Worm (Caenorhabditis elegans) whole organism, L1 larva: Measurements from ENCODE around the gene T01B7.5.
A peak's percentile ranks its signal among the peaks of the same experiment; 100 is the strongest.

Source experiments
- F16B12.6 ChIP-seq: fragments of 150-350 bp; optimal IDR thresholded peaks from 2 replicates; lab custom pipeline; 2014; ENCODE audit warnings: missing biosample characterization, missing genetic modification characterization
- aha-1 ChIP-seq: fragments of 150-350 bp; optimal IDR thresholded peaks from 2 replicates; lab custom pipeline; 2014; ENCODE audit warnings: missing biosample characterization, missing genetic modification characterization
- aly-2 ChIP-seq: fragments of 150-350 bp; optimal IDR thresholded peaks from 2 replicates; lab custom pipeline; 2014; ENCODE audit warnings: missing biosample characterization, missing genetic modification characterization
- blmp-1 ChIP-seq: fragments of 150-350 bp; optimal IDR thresholded peaks from 2 replicates; lab custom pipeline; 2014; ENCODE audit warnings: missing biosample characterization, missing genetic modification characterization
- ceh-63 ChIP-seq: fragments of 200-800 bp; sonication (Bioruptor generic); optimal IDR thresholded peaks from 2 replicates; lab custom pipeline; 2018; ENCODE audit warnings: mild to moderate bottlenecking, missing genetic modification characterization, missing compliant biosample characterization
- ceh-8 ChIP-seq: fragments of 200-800 bp; sonication (Bioruptor generic); optimal IDR thresholded peaks from 2 replicates; lab custom pipeline; 2018; ENCODE audit warnings: mild to moderate bottlenecking, missing genetic modification characterization, moderate library complexity, missing compliant biosample characterization
- ceh-82 ChIP-seq, 3 experiments: fragments of 150-350 bp in 1 of 3; sonication (generic microtip) in 2 of 3; optimal IDR thresholded peaks; 2 replicates each; lab custom pipeline; 2014 to 2017; ENCODE audit warnings: missing biosample characterization in 3 of 3, missing genetic modification characterization in 3 of 3
- ceh-88 ChIP-seq: fragments of 200-800 bp; sonication (Bioruptor generic); IDR thresholded peaks from 2 replicates; pipeline ENCODE4 v1.3.6; 2022; ENCODE audit warnings: missing genetic modification characterization, missing compliant biosample characterization
- ces-1 ChIP-seq: fragments of 150-350 bp; optimal IDR thresholded peaks from 2 replicates; lab custom pipeline; 2014; ENCODE audit warnings: missing biosample characterization, missing genetic modification reagents, missing genetic modification characterization
- efl-1 ChIP-seq, 4 experiments: fragments of 150-350 bp; optimal IDR thresholded peaks in 3 of 4; peaks in 1 of 4; 1 replicate in 1 of 4; 2 replicates in 3 of 4; lab custom pipeline; 2014; ENCODE audit warnings: missing biosample characterization in 2 of 4, missing genetic modification characterization in 2 of 4, missing genetic modification reagents in 2 of 4
- efl-3 ChIP-seq: fragments of 200-800 bp; sonication (Bioruptor generic); optimal IDR thresholded peaks from 2 replicates; lab custom pipeline; 2018; ENCODE audit warnings: mild to moderate bottlenecking, missing genetic modification characterization, missing compliant biosample characterization
- fkh-8 ChIP-seq: sonication (generic microtip); optimal IDR thresholded peaks from 2 replicates; lab custom pipeline; 2016; ENCODE audit warnings: mild to moderate bottlenecking, missing genetic modification characterization, missing compliant biosample characterization
- grh-1 ChIP-seq: fragments of 200-800 bp; sonication (Bioruptor generic); IDR thresholded peaks from 2 replicates; pipeline ENCODE4 v1.3.6; 2022; ENCODE audit warnings: missing genetic modification reagents, missing genetic modification characterization, missing compliant biosample characterization
- hlh-4 ChIP-seq: sonication (generic microtip); optimal IDR thresholded peaks from 2 replicates; lab custom pipeline; 2016; ENCODE audit warnings: mild to moderate bottlenecking, missing genetic modification characterization, missing compliant biosample characterization
- irx-1 ChIP-seq: sonication (generic microtip); optimal IDR thresholded peaks from 2 replicates; lab custom pipeline; 2016; ENCODE audit warnings: missing genetic modification characterization, missing compliant biosample characterization
- jun-1 ChIP-seq: fragments of 150-350 bp; optimal IDR thresholded peaks from 2 replicates; lab custom pipeline; 2014; ENCODE audit warnings: missing biosample characterization, missing genetic modification reagents, missing genetic modification characterization
- lin-14 ChIP-seq: fragments of 200-800 bp; sonication (Bioruptor generic); optimal IDR thresholded peaks from 2 replicates; lab custom pipeline; 2018; ENCODE audit warnings: mild to moderate bottlenecking, missing genetic modification characterization, moderate library complexity, missing compliant biosample characterization
- lin-35 ChIP-seq, 2 experiments: fragments of 150-350 bp; optimal IDR thresholded peaks; 2 replicates each; lab custom pipeline; 2014; ENCODE audit warnings: missing biosample characterization in 2 of 2, missing genetic modification characterization in 2 of 2, missing genetic modification reagents in 2 of 2
- lin-39 ChIP-seq: fragments of 150-350 bp; optimal IDR thresholded peaks from 2 replicates; lab custom pipeline; 2014; ENCODE audit warnings: missing biosample characterization, missing genetic modification reagents, missing genetic modification characterization
- lsy-2 ChIP-seq, 2 experiments: fragments of 150-350 bp; optimal IDR thresholded peaks; 2 replicates each; lab custom pipeline; 2014; ENCODE audit warnings: missing biosample characterization in 2 of 2, missing genetic modification characterization in 2 of 2
- mef-2 ChIP-seq: fragments of 150-350 bp; optimal IDR thresholded peaks from 2 replicates; lab custom pipeline; 2014; ENCODE audit warnings: missing biosample characterization, missing genetic modification characterization
- nhr-11 ChIP-seq: fragments of 150-350 bp; optimal IDR thresholded peaks from 2 replicates; lab custom pipeline; 2014; ENCODE audit warnings: missing biosample characterization, missing genetic modification characterization
- nhr-76 ChIP-seq: sonication (generic microtip); optimal IDR thresholded peaks from 2 replicates; lab custom pipeline; 2017; ENCODE audit warnings: missing biosample characterization, missing genetic modification characterization
- nhr-77 ChIP-seq: fragments of 150-350 bp; optimal IDR thresholded peaks from 2 replicates; lab custom pipeline; 2014; ENCODE audit warnings: missing biosample characterization, missing genetic modification characterization
- nhr-85 ChIP-seq: sonication (generic microtip); peaks from one replicate; lab custom pipeline; 2016; ENCODE audit warnings: missing genetic modification characterization, inconsistent platforms, missing compliant biosample characterization
- pag-3 ChIP-seq: sonication (generic microtip); optimal IDR thresholded peaks from 2 replicates; lab custom pipeline; 2017; ENCODE audit warnings: missing genetic modification characterization, mild to moderate bottlenecking, missing compliant biosample characterization, antibody characterized with exemption, borderline replicate concordance; ENCODE audit not compliant: insufficient read depth
- pax-3 ChIP-seq: fragments of 200-800 bp; sonication (Bioruptor generic); optimal IDR thresholded peaks from 2 replicates; lab custom pipeline; 2018; ENCODE audit warnings: mild to moderate bottlenecking, missing genetic modification characterization, moderate library complexity, missing compliant biosample characterization
- skn-1 ChIP-seq: fragments of 150-350 bp; optimal IDR thresholded peaks from 2 replicates; lab custom pipeline; 2014; ENCODE audit warnings: missing biosample characterization, missing genetic modification characterization
- snpc-4 ChIP-seq: fragments of 150-350 bp; optimal IDR thresholded peaks from 2 replicates; lab custom pipeline; 2014; ENCODE audit warnings: missing biosample characterization, missing genetic modification characterization
- snu-23 ChIP-seq: sonication (generic microtip); optimal IDR thresholded peaks from 2 replicates; lab custom pipeline; 2016; ENCODE audit warnings: missing genetic modification characterization, missing compliant biosample characterization
- sptf-1 ChIP-seq: fragments of 150-350 bp; optimal IDR thresholded peaks from 2 replicates; lab custom pipeline; 2014; ENCODE audit warnings: missing biosample characterization, missing genetic modification characterization
- swsn-7 ChIP-seq: sonication (generic microtip); optimal IDR thresholded peaks from 2 replicates; lab custom pipeline; 2016; ENCODE audit warnings: missing genetic modification characterization, missing compliant biosample characterization
- tbx-2 ChIP-seq: sonication (generic microtip); optimal IDR thresholded peaks from 2 replicates; lab custom pipeline; 2016; ENCODE audit warnings: missing genetic modification characterization, missing compliant biosample characterization
- unc-130 ChIP-seq: fragments of 150-350 bp; optimal IDR thresholded peaks from 2 replicates; lab custom pipeline; 2017; ENCODE audit warnings: missing biosample characterization, missing genetic modification characterization, inconsistent platforms
- unc-30 ChIP-seq: sonication (generic microtip); optimal IDR thresholded peaks from 2 replicates; lab custom pipeline; 2017; ENCODE audit warnings: missing biosample characterization, missing genetic modification characterization
- vab-15 ChIP-seq: sonication (generic microtip); optimal IDR thresholded peaks from 2 replicates; lab custom pipeline; 2017; ENCODE audit warnings: missing genotype, mild to moderate bottlenecking, missing genetic modification characterization, missing compliant biosample characterization
- xbp-1 ChIP-seq: sonication (generic microtip); optimal IDR thresholded peaks from 2 replicates; lab custom pipeline; 2016; ENCODE audit warnings: missing genetic modification characterization, missing compliant biosample characterization
- zag-1 ChIP-seq: fragments of 150-350 bp; optimal IDR thresholded peaks from 2 replicates; lab custom pipeline; 2014; ENCODE audit warnings: missing biosample characterization, missing genetic modification characterization
- ztf-11 ChIP-seq, 2 experiments: sonication (generic microtip); optimal IDR thresholded peaks; 2 replicates each; lab custom pipeline; 2016 to 2017; ENCODE audit warnings: missing genetic modification characterization in 2 of 2, missing biosample characterization in 1 of 2, missing compliant biosample characterization in 1 of 2
- ztf-4 ChIP-seq: fragments of 150-350 bp; optimal IDR thresholded peaks from 2 replicates; lab custom pipeline; 2014; ENCODE audit warnings: missing biosample characterization, missing genetic modification characterization

T01B7.5 gene

DNA sequence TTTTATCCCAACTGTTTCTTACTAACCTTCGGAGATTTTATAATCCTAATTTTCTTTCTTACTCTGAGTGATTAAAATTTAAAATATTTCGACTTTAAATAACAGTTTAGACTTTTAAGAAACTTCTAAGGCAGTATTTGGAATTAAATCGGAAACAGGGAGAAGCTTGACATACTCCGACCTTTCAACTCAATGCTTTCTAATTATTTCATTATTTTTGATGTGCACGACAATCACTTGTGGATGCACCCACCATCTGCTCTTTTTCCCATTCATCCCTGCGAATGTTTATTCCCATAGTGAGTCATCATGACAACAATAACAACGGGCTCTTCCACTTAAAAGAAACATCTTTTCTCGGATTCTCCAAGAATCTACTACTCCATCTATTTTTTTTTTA is 32.0 kb downstream of the T01B7.5 start:
- TF ChIP-seq pax-3 (no peak), hlh-4 (tag; lab: Kevin White, UChicago) (no peak), sptf-1 (tag; lab: Kevin White, UChicago) (no peak), efl-3 (no peak), unc-130 (tag; lab: Kevin White, UChicago) (no peak), efl-1 (optimal IDR thresholded peaks at IDR 0.05; lab: Kevin White, UChicago) (no peak), efl-1 (GFP tag; optimal IDR thresholded peaks at IDR 0.05 in 1 of 2; lab: Kevin White, UChicago) (peak in 1 of 2 experiments; percentile 64)

DNA sequence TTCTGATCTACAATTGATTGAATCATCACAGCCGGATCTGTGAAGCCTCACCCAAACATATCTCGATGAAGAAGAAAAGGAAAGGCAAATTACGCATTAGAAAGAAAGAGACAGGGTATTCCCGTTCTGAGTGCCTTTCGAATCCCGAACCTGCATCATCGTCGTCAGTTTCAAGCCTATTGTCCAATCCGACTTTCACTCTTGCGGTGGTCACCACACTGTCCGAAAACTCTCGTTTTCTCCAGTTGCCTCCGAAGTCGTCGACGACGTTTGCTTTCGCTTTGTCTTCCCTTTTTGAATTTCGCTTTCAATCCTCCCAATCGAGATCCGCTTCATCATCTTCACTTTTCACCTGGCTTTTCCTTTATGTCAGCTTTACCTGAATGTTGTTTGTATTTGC is 32.5 kb downstream of the T01B7.5 start:
- TF ChIP-seq vab-15 (no peak), blmp-1 (tag; lab: Kevin White, UChicago) (peak; percentile 100)
- TF ChIP-seq, all 84 proteins: peak for 1

DNA sequence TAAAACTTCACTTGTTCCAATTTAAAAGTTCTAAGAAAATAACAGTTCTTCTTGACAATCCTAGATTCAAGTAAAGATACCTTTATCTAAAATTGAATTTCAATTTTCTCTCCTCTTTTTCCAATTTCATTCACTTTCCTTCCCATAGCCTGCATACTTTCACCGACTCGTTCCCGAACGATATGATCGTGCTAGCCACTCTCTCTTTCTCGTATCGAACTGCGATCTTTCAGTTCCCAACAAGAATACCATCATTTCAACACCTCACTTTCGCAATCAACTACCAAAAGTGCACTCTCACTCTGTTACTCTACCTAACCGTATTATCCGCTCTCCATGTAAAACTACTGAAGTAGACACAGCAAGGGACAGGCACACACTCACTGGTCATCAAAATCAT is 33.4 kb downstream of the T01B7.5 start:
- no peak for TF ChIP-seq zag-1
- no peak for TF ChIP-seq ceh-88 (GFP tag; lab: Robert Waterston, UW)
- peak; percentile 60 for TF ChIP-seq skn-1 (tag; lab: Kevin White, UChicago)
- TF ChIP-seq xbp-1 (tag; lab: Kevin White, UChicago): no peak
- no peak for TF ChIP-seq lsy-2 (tag; optimal IDR thresholded peaks at IDR 0.05; lab: Kevin White, UChicago)
- no peak for TF ChIP-seq ztf-4
- no peak for TF ChIP-seq nhr-76 (tag; lab: Kevin White, UChicago)
- TF ChIP-seq ces-1 (GFP tag; lab: Kevin White, UChicago): no peak
- no peak for TF ChIP-seq efl-1 (optimal IDR thresholded peaks at IDR 0.05; lab: Kevin White, UChicago)
- no peak for TF ChIP-seq efl-1 (GFP tag; optimal IDR thresholded peaks at IDR 0.05 in 1 of 2; lab: Kevin White, UChicago)
- no peak for TF ChIP-seq ztf-11 (tag; optimal IDR thresholded peaks at IDR 0.05; lab: Kevin White, UChicago)
- no peak for TF ChIP-seq fkh-8
- TF ChIP-seq snu-23: peak; percentile 1
- no peak for TF ChIP-seq grh-1
- TF ChIP-seq pag-3: no peak
- no peak for TF ChIP-seq snpc-4 (tag; lab: Kevin White, UChicago)
- TF ChIP-seq aly-2: no peak
- no peak for TF ChIP-seq irx-1 (tag; lab: Kevin White, UChicago)
- no peak for TF ChIP-seq mef-2 (tag; lab: Kevin White, UChicago)
- TF ChIP-seq lin-39 (tag; lab: Kevin White, UChicago): no peak
- no peak for TF ChIP-seq jun-1 (tag; lab: Kevin White, UChicago)
- no peak for TF ChIP-seq ceh-63 (GFP tag; lab: Kevin White, UChicago)
- peak; percentile 28 for TF ChIP-seq lin-14 (GFP tag; lab: Kevin White, UChicago)
- no peak for TF ChIP-seq nhr-11
- TF ChIP-seq unc-30 (tag; lab: Kevin White, UChicago): no peak
- no peak for TF ChIP-seq lin-35 (GFP tag; optimal IDR thresholded peaks at IDR 0.05; lab: Kevin White, UChicago)
- TF ChIP-seq swsn-7 (tag; lab: Kevin White, UChicago): no peak
- peak; percentile 95 for TF ChIP-seq blmp-1 (tag; lab: Kevin White, UChicago)
- TF ChIP-seq ceh-8: no peak
- no peak for TF ChIP-seq aha-1 (tag; lab: Kevin White, UChicago)
- no peak for TF ChIP-seq pax-3
- TF ChIP-seq nhr-77 (tag; lab: Kevin White, UChicago): no peak
- TF ChIP-seq F16B12.6 (tag; lab: Kevin White, UChicago): no peak
- no peak for TF ChIP-seq nhr-85 (tag; lab: Kevin White, UChicago)
- no peak for TF ChIP-seq ceh-82 (tag; optimal IDR thresholded peaks at IDR 0.05; lab: Kevin White, UChicago)
- no peak for TF ChIP-seq tbx-2 (tag; lab: Kevin White, UChicago)
